Worm (Caenorhabditis elegans): Measurements from ENCODE around the gene sri-69.

ce11 chrV:16992383-16992782 is 15.8 kb downstream of the sri-69 start:
- no peak for TF ChIP-seq ces-1 (GFP tag; optimal IDR thresholded peaks at IDR 0.05)
- no peak for TF ChIP-seq snpc-4 (tag; optimal IDR thresholded peaks at IDR 0.05)
- TF ChIP-seq unc-62 (GFP tag; optimal IDR thresholded peaks at IDR 0.05), result no peak
- TF ChIP-seq drap-1 (GFP tag; optimal IDR thresholded peaks at IDR 0.05), result no peak
- no peak for TF ChIP-seq cnd-1 (tag; optimal IDR thresholded peaks at IDR 0.05)
- TF ChIP-seq ceh-43 (GFP tag; optimal IDR thresholded peaks at IDR 0.05), result no peak
- no peak for TF ChIP-seq lsy-2 (tag; optimal IDR thresholded peaks at IDR 0.05)
- no peak for TF ChIP-seq mep-1 (tag; optimal IDR thresholded peaks at IDR 0.05)
- no peak for TF ChIP-seq nhr-76 (tag; optimal IDR thresholded peaks at IDR 0.05)
- TF ChIP-seq lin-32 (GFP tag; optimal IDR thresholded peaks at IDR 0.05), result no peak

Measured in whole organism, mixed stage, embryonic.